Worm (Caenorhabditis elegans) whole organism, L4 larva: Measurements from ENCODE around the gene srt-68.

Source experiments
- R02D3.7 ChIP-seq: fragments of 150-350 bp; sonication (generic microtip); optimal IDR thresholded peaks from 3 replicates; lab custom pipeline; 2014; ENCODE audit warnings: missing biosample characterization, missing genetic modification characterization
- T20F7.1 ChIP-seq: fragments of 200-800 bp; sonication (Bioruptor generic); optimal IDR thresholded peaks from 2 replicates; lab custom pipeline; 2018; ENCODE audit warnings: mild to moderate bottlenecking, missing genetic modification characterization, missing compliant biosample characterization
- Y5F2A.4 ChIP-seq: fragments of 200-800 bp; sonication (Bioruptor generic); optimal IDR thresholded peaks from 2 replicates; lab custom pipeline; 2018; ENCODE audit warnings: mild to moderate bottlenecking, missing genetic modification characterization, missing compliant biosample characterization
- Y75B8A.6 ChIP-seq: fragments of 200-800 bp; sonication (Bioruptor generic); IDR thresholded peaks from 2 replicates; pipeline ENCODE4 v1.3.6; 2022; ENCODE audit warnings: missing genetic modification reagents, missing genetic modification characterization, missing compliant biosample characterization
- aly-2 ChIP-seq: sonication (generic microtip); optimal IDR thresholded peaks from 2 replicates; lab custom pipeline; 2018; ENCODE audit warnings: missing biosample characterization, missing genetic modification characterization
- ceh-32 ChIP-seq: sonication (generic microtip); optimal IDR thresholded peaks from 2 replicates; lab custom pipeline; 2016; ENCODE audit warnings: mild to moderate bottlenecking, missing genetic modification characterization, missing compliant biosample characterization; ENCODE audit not compliant: poor library complexity
- ceh-44 ChIP-seq: fragments of 200-800 bp; sonication (Bioruptor generic); IDR thresholded peaks from 2 replicates; pipeline ENCODE4 v1.3.6; 2022; ENCODE audit warnings: missing genetic modification reagents, missing genetic modification characterization, missing compliant biosample characterization
- ces-1 ChIP-seq: fragments of 150-350 bp; sonication (generic microtip); optimal IDR thresholded peaks from 4 replicates; lab custom pipeline; 2014; ENCODE audit warnings: missing biosample characterization, missing genetic modification reagents, missing genetic modification characterization
- cey-2 ChIP-seq: sonication (generic microtip); optimal IDR thresholded peaks from 3 replicates; lab custom pipeline; 2017; ENCODE audit warnings: missing genetic modification characterization, mild to moderate bottlenecking, missing compliant biosample characterization, antibody characterized with exemption, borderline replicate concordance; ENCODE audit not compliant: insufficient read depth
- daf-8 ChIP-seq: fragments of 200-800 bp; sonication (Bioruptor generic); IDR thresholded peaks from 2 replicates; pipeline ENCODE4 v1.3.6; 2022; ENCODE audit warnings: missing genetic modification characterization, missing compliant biosample characterization
- dve-1 ChIP-seq: sonication (generic microtip); optimal IDR thresholded peaks from 2 replicates; lab custom pipeline; 2017; ENCODE audit warnings: antibody characterized with exemption, mild to moderate bottlenecking, missing genetic modification characterization, missing compliant biosample characterization; ENCODE audit not compliant: insufficient read depth
- fkh-10 ChIP-seq: fragments of 150-350 bp; optimal IDR thresholded peaks from 2 replicates; lab custom pipeline; 2014; ENCODE audit warnings: missing biosample characterization, missing genetic modification reagents, missing genetic modification characterization
- fos-1 ChIP-seq: fragments of 150-350 bp; optimal IDR thresholded peaks from 2 replicates; lab custom pipeline; 2014; ENCODE audit warnings: missing biosample characterization, missing genetic modification characterization
- gei-8 ChIP-seq: fragments of 200-800 bp; sonication (Bioruptor generic); optimal IDR thresholded peaks from 2 replicates; lab custom pipeline; 2018; ENCODE audit warnings: mild to moderate bottlenecking, missing genetic modification characterization, missing compliant biosample characterization
- hlh-30 ChIP-seq: sonication (generic microtip); optimal IDR thresholded peaks from 2 replicates; lab custom pipeline; 2017; ENCODE audit warnings: antibody characterized with exemption, mild to moderate bottlenecking, missing genetic modification characterization, missing compliant biosample characterization; ENCODE audit not compliant: insufficient read depth
- jun-1 ChIP-seq: fragments of 150-350 bp; optimal IDR thresholded peaks from 2 replicates; lab custom pipeline; 2014; ENCODE audit warnings: missing biosample characterization, missing genetic modification reagents, missing genetic modification characterization
- lin-13 ChIP-seq: fragments of 150-350 bp; optimal IDR thresholded peaks from 2 replicates; lab custom pipeline; 2014; ENCODE audit warnings: missing biosample characterization, missing genetic modification reagents, missing genetic modification characterization
- lin-39 ChIP-seq: fragments of 150-350 bp; optimal IDR thresholded peaks from 2 replicates; lab custom pipeline; 2014; ENCODE audit warnings: missing biosample characterization, missing genetic modification reagents, missing genetic modification characterization
- lir-3 ChIP-seq: sonication (generic microtip); optimal IDR thresholded peaks from 2 replicates; lab custom pipeline; 2016; ENCODE audit warnings: mild to moderate bottlenecking, missing genetic modification characterization, missing compliant biosample characterization
- madf-9 ChIP-seq: fragments of 200-800 bp; sonication (Bioruptor generic); conservative IDR thresholded peaks from 2 replicates; pipeline ENCODE4 v1.3.6; 2022; ENCODE audit warnings: missing genetic modification reagents, missing genetic modification characterization, missing compliant biosample characterization
- mxl-2 ChIP-seq: fragments of 200-800 bp; sonication (Bioruptor generic); conservative IDR thresholded peaks from 2 replicates; pipeline ENCODE4 v1.3.6; 2022; ENCODE audit warnings: missing genetic modification reagents, missing genetic modification characterization, missing compliant biosample characterization
- nhr-102 ChIP-seq: sonication (generic microtip); optimal IDR thresholded peaks from 2 replicates; lab custom pipeline; 2016; ENCODE audit warnings: mild to moderate bottlenecking, missing genetic modification characterization, moderate library complexity, missing compliant biosample characterization
- nhr-111 ChIP-seq: fragments of 200-800 bp; sonication (Bioruptor generic); optimal IDR thresholded peaks from 2 replicates; lab custom pipeline; 2018; ENCODE audit warnings: mild to moderate bottlenecking, missing genetic modification characterization, missing compliant biosample characterization
- nhr-28 ChIP-seq: fragments of 150-350 bp; optimal IDR thresholded peaks from 2 replicates; lab custom pipeline; 2014; ENCODE audit warnings: missing biosample characterization, missing genetic modification characterization
- nhr-41 ChIP-seq: fragments of 200-800 bp; sonication (Bioruptor generic); IDR thresholded peaks from 2 replicates; pipeline ENCODE4 v1.3.6; 2022; ENCODE audit warnings: missing genetic modification reagents, missing genetic modification characterization, missing compliant biosample characterization
- nhr-48 ChIP-seq: sonication (generic microtip); optimal IDR thresholded peaks from 2 replicates; lab custom pipeline; 2016; ENCODE audit warnings: mild to moderate bottlenecking, missing genetic modification characterization, missing compliant biosample characterization
- nhr-6 ChIP-seq: fragments of 150-350 bp; optimal IDR thresholded peaks from 2 replicates; lab custom pipeline; 2014; ENCODE audit warnings: missing biosample characterization, missing genetic modification characterization
- pha-4 ChIP-seq, 2 experiments: fragments of 150-350 bp in 1 of 2; fragments of 200-800 bp in 1 of 2; sonication (Bioruptor generic) in 1 of 2; IDR thresholded peaks in 1 of 2; optimal IDR thresholded peaks in 1 of 2; 2 replicates each; pipeline versions ENCODE4 v1.3.6 to Lab custom; 2014 to 2022; ENCODE audit warnings: missing genetic modification characterization in 2 of 2, missing genetic modification reagents in 2 of 2, missing biosample characterization in 1 of 2, missing compliant biosample characterization in 1 of 2
- rbr-2 ChIP-seq: sonication (generic microtip); optimal IDR thresholded peaks from 2 replicates; lab custom pipeline; 2016; ENCODE audit warnings: missing genotype, missing genetic modification characterization, missing compliant biosample characterization
- snpc-1.2 ChIP-seq: fragments of 200-800 bp; sonication (Bioruptor generic); IDR thresholded peaks from 2 replicates; pipeline ENCODE4 v1.3.6; 2022; ENCODE audit warnings: missing genetic modification reagents, missing genetic modification characterization, missing compliant biosample characterization
- spr-3 ChIP-seq: fragments of 200-800 bp; sonication (Bioruptor generic); optimal IDR thresholded peaks from 2 replicates; lab custom pipeline; 2018; ENCODE audit warnings: mild to moderate bottlenecking, missing genetic modification characterization, missing compliant biosample characterization
- tra-1 ChIP-seq: fragments of 200-800 bp; sonication (Bioruptor generic); IDR thresholded peaks from 2 replicates; pipeline ENCODE4 v1.3.6; 2022; ENCODE audit warnings: missing genetic modification reagents, missing genetic modification characterization, missing compliant biosample characterization
- unc-62 ChIP-seq, 3 experiments: fragments of 150-350 bp in 1 of 3; sonication (generic microtip); optimal IDR thresholded peaks in 2 of 3; peaks in 1 of 3; 1 replicate in 1 of 3; 2 replicates in 2 of 3; lab custom pipeline; 2014 to 2017; ENCODE audit warnings: missing biosample characterization in 3 of 3, missing genetic modification characterization in 3 of 3, missing genetic modification reagents in 3 of 3, missing genotype in 1 of 3
- vab-7 ChIP-seq: fragments of 200-800 bp; sonication (Bioruptor generic); IDR thresholded peaks from 2 replicates; pipeline ENCODE4 v1.3.6; 2022; ENCODE audit warnings: missing genetic modification reagents, missing genetic modification characterization, missing compliant biosample characterization
- zip-2 ChIP-seq: fragments of 150-350 bp; optimal IDR thresholded peaks from 2 replicates; lab custom pipeline; 2014; ENCODE audit warnings: missing biosample characterization, missing genetic modification characterization

Gene srt-68

DNA sequence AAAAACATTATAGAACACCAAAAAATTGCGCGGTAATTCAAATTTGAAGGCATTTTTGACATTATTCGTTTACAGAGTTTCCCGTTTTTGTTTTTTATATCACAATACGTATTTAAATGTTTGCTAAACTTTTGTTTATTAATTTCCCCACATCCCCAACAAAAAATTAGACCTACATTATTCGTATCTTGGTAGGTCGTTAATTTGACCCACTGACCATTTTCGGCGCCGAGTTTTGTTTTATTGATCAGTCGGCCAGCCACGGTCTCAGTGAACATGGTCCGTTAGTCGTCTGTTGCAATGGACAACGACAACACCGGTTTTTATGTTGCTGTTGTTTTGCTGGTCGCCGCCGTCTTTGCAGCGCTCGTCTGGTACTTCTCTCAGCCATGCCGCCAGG is 12.0 kb downstream of the srt-68 start, which contains the start of gene B0238.15:
Gene B0238.15 (plus strand): TSS at position 301 of the 400 bp plus-strand sequence.
- TF ChIP-seq nhr-111 (GFP tag; lab: Kevin White, UChicago) (no peak), jun-1 (tag; lab: Kevin White, UChicago) (no peak), cey-2 (tag; lab: Kevin White, UChicago) (no peak), vab-7 (GFP tag; lab: Robert Waterston, UW) (no peak), ceh-32 (tag; lab: Kevin White, UChicago) (no peak), rbr-2 (no peak), nhr-41 (GFP tag; lab: Robert Waterston, UW) (no peak), snpc-1.2 (GFP tag; lab: Robert Waterston, UW) (no peak), T20F7.1 (no peak), mxl-2 (GFP tag; lab: Robert Waterston, UW) (no peak), lin-39 (no peak), Y75B8A.6 (GFP tag; lab: Robert Waterston, UW) (no peak)
- TF ChIP-seq, all 104 proteins: peak for 0

- TF ChIP-seq spr-3 (GFP tag; lab: Kevin White, UChicago) (no peak), daf-8 (GFP tag; lab: Robert Waterston, UW) (no peak), lir-3 (tag; lab: Kevin White, UChicago) (no peak), gei-8 (GFP tag; lab: Kevin White, UChicago) (no peak), cey-2 (tag; lab: Kevin White, UChicago) (no peak), hlh-30 (tag; lab: Kevin White, UChicago) (no peak), zip-2 (no peak), ceh-44 (GFP tag; lab: Robert Waterston, UW) (no peak)
Measured at ce11 chrV:5239404-5239803, 12.5 kb downstream of the srt-68 start, which contains the start of gene C52A10.3. TSS of gene C52A10.3 (minus strand) at chrV:5239504.

- TF ChIP-seq fkh-10 (GFP tag; lab: Kevin White, UChicago) (no peak), nhr-28 (peak; percentile 69), R02D3.7 (tag; lab: Kevin White, UChicago) (no peak), gei-8 (GFP tag; lab: Kevin White, UChicago) (no peak), jun-1 (tag; lab: Kevin White, UChicago) (no peak), lin-13 (no peak)
- TF ChIP-seq, all 104 proteins: peak for 1
Measured at ce11 chrV:5237116-5237515, 14.8 kb downstream of the srt-68 start, which contains the start of gene cest-35.2. TSS of gene cest-35.2 (minus strand) at chrV:5237216.

ce11 chrV:5233777-5234176 is 18.1 kb downstream of the srt-68 start, which contains the start of gene cest-32:
TSS of gene cest-32 (minus strand) at chrV:5233891.
- no peak for TF ChIP-seq nhr-48 (tag; lab: Kevin White, UChicago)
- TF ChIP-seq daf-8 (GFP tag; lab: Robert Waterston, UW): no peak
- peak; percentile 2 for TF ChIP-seq dve-1

DNA sequence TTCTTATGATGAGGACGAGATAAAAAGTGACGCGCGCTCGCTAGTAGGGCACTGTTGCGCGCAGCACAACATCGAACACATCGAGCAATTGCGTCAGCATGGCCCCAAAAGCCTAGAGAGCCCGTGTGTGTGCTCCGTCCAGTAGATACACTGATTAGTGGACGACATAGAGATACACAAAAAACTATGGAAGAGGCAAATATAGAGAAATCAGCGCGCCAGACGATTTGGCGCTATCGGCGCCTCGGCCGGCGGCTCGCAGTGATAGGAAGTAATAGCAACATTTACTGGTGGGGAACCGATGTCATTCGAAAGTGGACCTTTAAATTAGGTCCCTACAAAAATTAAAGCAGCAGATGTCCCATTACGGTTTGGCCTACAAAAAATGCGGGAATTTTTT is 23.4 kb downstream of the srt-68 start:
- no peak for TF ChIP-seq nhr-111 (GFP tag; lab: Kevin White, UChicago)
- TF ChIP-seq aly-2: no peak
- peak; percentile 21 for TF ChIP-seq nhr-28
- no peak for TF ChIP-seq pha-4 (GFP tag; IDR thresholded peaks at IDR 0.05; lab: Robert Waterston, UW)
- TF ChIP-seq pha-4 (tag; optimal IDR thresholded peaks at IDR 0.05; lab: Kevin White, UChicago): no peak
- no peak for TF ChIP-seq ces-1 (GFP tag; lab: Kevin White, UChicago)
- TF ChIP-seq tra-1 (GFP tag; lab: Robert Waterston, UW): no peak
- no peak for TF ChIP-seq fos-1 (tag; lab: Kevin White, UChicago)
- TF ChIP-seq madf-9: no peak
- TF ChIP-seq Y5F2A.4: no peak
- TF ChIP-seq ceh-32 (tag; lab: Kevin White, UChicago): no peak
- no peak for TF ChIP-seq nhr-102
- TF ChIP-seq nhr-6 (tag; lab: Kevin White, UChicago): no peak
- TF ChIP-seq unc-62 (GFP tag; optimal IDR thresholded peaks at IDR 0.05 in 1 of 2; lab: Kevin White, UChicago): peak in 1 of 2 experiments; percentile 85
- TF ChIP-seq unc-62 (tag; optimal IDR thresholded peaks at IDR 0.05; lab: Kevin White, UChicago): no peak
